Fruit fly (Drosophila melanogaster): ENCODE results near the gene CG34132.

CG34132 gene

DNA sequence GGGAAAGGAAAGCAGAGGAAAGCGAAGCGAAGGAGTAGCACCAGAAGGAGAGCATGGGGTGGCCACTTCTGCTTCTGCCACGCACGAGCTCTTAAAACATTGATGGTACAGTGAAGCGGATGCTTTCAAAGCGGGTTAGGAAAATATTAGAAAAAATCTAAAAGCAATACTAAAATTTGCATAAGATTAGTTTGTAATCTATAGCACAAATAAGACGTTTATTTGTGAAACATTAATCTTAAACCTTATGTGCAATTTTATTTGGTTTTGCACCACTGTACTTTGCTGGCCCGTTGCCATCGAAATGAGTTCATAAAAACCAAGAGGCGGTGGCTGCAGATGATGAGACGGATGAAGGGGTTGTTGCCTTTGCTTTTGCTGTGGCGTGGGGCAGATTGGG, 40.1 kb downstream of the CG34132 start (continued):
- TF ChIP-seq Dad (GFP tag; optimal IDR thresholded peaks at IDR 0.05) (peak; percentile 79), psq (GFP tag; optimal IDR thresholded peaks at IDR 0.05) (peak; percentile 46), CG1233 (GFP tag; optimal IDR thresholded peaks at IDR 0.05) (peak; percentile 83), Tbp (GFP tag; optimal IDR thresholded peaks at IDR 0.05) (no peak), NC2α (GFP tag; optimal IDR thresholded peaks at IDR 0.05) (peak; percentile 49), hkb (optimal IDR thresholded peaks at IDR 0.05) (no peak), hkb (GFP tag; IDR thresholded peaks at IDR 0.05) (peak; percentile 96), HLH3B (GFP tag; IDR thresholded peaks at IDR 0.05) (peak; percentile 95), CG17361 (GFP tag; IDR thresholded peaks at IDR 0.05) (peak; percentile 86), HmgZ (tag; optimal IDR thresholded peaks at IDR 0.05) (peak; percentile 85), CG9609 (GFP tag; optimal IDR thresholded peaks at IDR 0.05) (peak; percentile 79), CG12659 (GFP tag; optimal IDR thresholded peaks at IDR 0.05) (peak; percentile 88), prd (optimal IDR thresholded peaks at IDR 0.05) (no peak), prd (GFP tag; IDR thresholded peaks at IDR 0.05) (peak; percentile 94), sima (GFP tag; optimal IDR thresholded peaks at IDR 0.05) (peak; percentile 31), ssp (GFP tag; IDR thresholded peaks at IDR 0.05) (peak; percentile 75), eyg (GFP tag; optimal IDR thresholded peaks at IDR 0.05) (peak; percentile 84), sqz (GFP tag; optimal IDR thresholded peaks at IDR 0.05) (peak; percentile 76), CG6272 (GFP tag; IDR thresholded peaks at IDR 0.05) (peak; percentile 86), Atf3 (GFP tag; optimal IDR thresholded peaks at IDR 0.05) (peak; percentile 79), CG4617 (GFP tag; optimal IDR thresholded peaks at IDR 0.05; ENCODE audit: borderline replicate concordance) (peak; percentile 33), gem (tag; optimal IDR thresholded peaks at IDR 0.05) (peak; percentile 91), CG10543 (GFP tag; optimal IDR thresholded peaks at IDR 0.05) (peak; percentile 71), ato (GFP tag; IDR thresholded peaks at IDR 0.05; ENCODE audit: partially characterized antibody) (no peak), CG5953 (GFP tag; IDR thresholded peaks at IDR 0.05) (peak; percentile 77), CG2202 (tag; optimal IDR thresholded peaks at IDR 0.05) (peak; percentile 51), esg (GFP tag; conservative IDR thresholded peaks at IDR 0.05) (peak; percentile 90), rib (GFP tag; IDR thresholded peaks at IDR 0.05) (peak; percentile 80), CG17385 (GFP tag; optimal IDR thresholded peaks at IDR 0.05) (peak; percentile 88), Ets65A (GFP tag) (peak; percentile 95), gce (GFP tag; IDR thresholded peaks at IDR 0.05) (peak; percentile 91), Spps (tag; optimal IDR thresholded peaks at IDR 0.05) (peak; percentile 77), Oaz (GFP tag; IDR thresholded peaks at IDR 0.05) (peak; percentile 82), gcm (GFP tag; optimal IDR thresholded peaks at IDR 0.05) (peak; percentile 76), Antp (GFP tag; optimal IDR thresholded peaks at IDR 0.05) (peak; percentile 89), mirr (GFP tag; optimal IDR thresholded peaks at IDR 0.05) (peak; percentile 69), CG18476 (GFP tag; optimal IDR thresholded peaks at IDR 0.05) (peak; percentile 79), Ptx1 (GFP tag; IDR thresholded peaks at IDR 0.05) (peak; percentile 92), Doc3 (GFP tag; IDR thresholded peaks at IDR 0.05; ENCODE audit: partially characterized antibody) (no peak; the same call in 2 of the 3 replicates), Deaf1 (tag; optimal IDR thresholded peaks at IDR 0.05) (peak; percentile 74), eve (GFP tag; optimal IDR thresholded peaks at IDR 0.05) (peak in 1 of 2 experiments; percentile 94), CG6175 (GFP tag; IDR thresholded peaks at IDR 0.05) (peak; percentile 47; the same call in 1 of the 3 replicates), unc-4 (GFP tag; IDR thresholded peaks at IDR 0.05; ENCODE audit: partially characterized antibody) (no peak), Dbx (GFP tag; IDR thresholded peaks at IDR 0.05) (peak; percentile 85), Hsf (GFP tag; optimal IDR thresholded peaks at IDR 0.05) (peak; percentile 85), CG17568 (GFP tag; optimal IDR thresholded peaks at IDR 0.05) (peak; percentile 75), nom (GFP tag; optimal IDR thresholded peaks at IDR 0.05) (peak; percentile 87), YL-1 (GFP tag; optimal IDR thresholded peaks at IDR 0.05) (peak; percentile 21), ttk (GFP tag; IDR thresholded peaks at IDR 0.05) (peak; percentile 91), CG7786 (GFP tag; optimal IDR thresholded peaks at IDR 0.05) (peak; percentile 80), CG11247 (GFP tag; IDR thresholded peaks at IDR 0.05) (peak; percentile 84), Bdp1 (GFP tag; optimal IDR thresholded peaks at IDR 0.05) (peak; percentile 65)

Measured in whole organism, embryonic.